Worm (Caenorhabditis elegans) whole organism, L1 larva: ENCODE results near the gene Y60C6A.2.

Experiments used
- aha-1 ChIP-seq: fragments of 150-350 bp; optimal IDR thresholded peaks from 2 replicates; lab custom pipeline; 2014; ENCODE audit warnings: missing biosample characterization, missing genetic modification characterization
- ceh-63 ChIP-seq: fragments of 200-800 bp; sonication (Bioruptor generic); optimal IDR thresholded peaks from 2 replicates; lab custom pipeline; 2018; ENCODE audit warnings: mild to moderate bottlenecking, missing genetic modification characterization, missing compliant biosample characterization
- lin-39 ChIP-seq: fragments of 150-350 bp; optimal IDR thresholded peaks from 2 replicates; lab custom pipeline; 2014; ENCODE audit warnings: missing biosample characterization, missing genetic modification reagents, missing genetic modification characterization
- pag-3 ChIP-seq: sonication (generic microtip); optimal IDR thresholded peaks from 2 replicates; lab custom pipeline; 2017; ENCODE audit warnings: missing genetic modification characterization, mild to moderate bottlenecking, missing compliant biosample characterization, antibody characterized with exemption, borderline replicate concordance; ENCODE audit not compliant: insufficient read depth
- rnt-1 ChIP-seq: sonication (generic microtip); optimal IDR thresholded peaks from 2 replicates; lab custom pipeline; 2016; ENCODE audit warnings: mild to moderate bottlenecking, missing genetic modification characterization, moderate library complexity, missing compliant biosample characterization
- tbx-2 ChIP-seq: sonication (generic microtip); optimal IDR thresholded peaks from 2 replicates; lab custom pipeline; 2016; ENCODE audit warnings: missing genetic modification characterization, missing compliant biosample characterization

- TF ChIP-seq rnt-1 (tag; lab: Kevin White, UChicago) (no peak), tbx-2 (tag; lab: Kevin White, UChicago) (no peak), ceh-63 (no peak), pag-3 (tag; lab: Kevin White, UChicago) (no peak), lin-39 (tag; lab: Kevin White, UChicago) (no peak), aha-1 (tag; lab: Kevin White, UChicago) (no peak)
Measured at ce11 chrV:4758540-4758939, 26.7 kb downstream of the Y60C6A.2 start.
